Worm (Caenorhabditis elegans): ENCODE data around the gene npr-19.

DNA sequence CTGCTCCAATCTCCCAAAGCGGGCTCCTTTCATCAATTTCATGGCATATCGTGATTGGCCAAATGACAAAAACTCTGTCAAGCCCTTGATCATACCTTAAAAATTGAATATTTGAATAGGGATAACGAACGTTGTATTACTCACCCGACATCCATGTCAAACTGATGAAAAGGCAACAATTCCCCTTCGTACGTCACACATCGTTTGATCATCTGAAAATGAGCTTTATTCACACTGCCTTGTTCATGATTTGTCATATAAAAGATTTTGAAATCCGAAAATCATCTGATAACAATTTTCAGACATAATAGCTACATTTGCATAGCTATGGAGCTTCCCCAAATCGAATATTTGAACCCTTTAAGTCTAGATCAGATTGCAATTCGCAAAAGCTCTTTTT, 29.0 kb downstream of the npr-19 start, which contains the start of gene M02A10.1:
- no peak for TF ChIP-seq unc-62 (GFP tag; optimal IDR thresholded peaks at IDR 0.05)
- no peak for TF ChIP-seq nhr-12 (tag; optimal IDR thresholded peaks at IDR 0.05)
- no peak for TF ChIP-seq snpc-4 (tag; optimal IDR thresholded peaks at IDR 0.05)
- TF ChIP-seq unc-39 (tag; optimal IDR thresholded peaks at IDR 0.05): no peak
- TF ChIP-seq lin-13 (tag; optimal IDR thresholded peaks at IDR 0.05): no peak
- TF ChIP-seq elt-1 (tag; optimal IDR thresholded peaks at IDR 0.05; ENCODE audit: borderline replicate concordance, insufficient read depth): no peak
- no peak for TF ChIP-seq zip-8 (tag; optimal IDR thresholded peaks at IDR 0.05)
- no peak for TF ChIP-seq nhr-237 (tag; optimal IDR thresholded peaks at IDR 0.05)
- no peak for TF ChIP-seq cnd-1 (tag; optimal IDR thresholded peaks at IDR 0.05)
- no peak for TF ChIP-seq nhr-76 (tag; optimal IDR thresholded peaks at IDR 0.05)
- no peak for TF ChIP-seq elt-3 (tag; optimal IDR thresholded peaks at IDR 0.05)
- TF ChIP-seq ztf-11 (tag; optimal IDR thresholded peaks at IDR 0.05): no peak
- TF ChIP-seq ces-1 (GFP tag; optimal IDR thresholded peaks at IDR 0.05): no peak
- TF ChIP-seq tbx-8 (GFP tag; optimal IDR thresholded peaks at IDR 0.05): no peak
